Fruit fly (Drosophila melanogaster): Measurements from ENCODE around the gene Jon65Aii.

DNA sequence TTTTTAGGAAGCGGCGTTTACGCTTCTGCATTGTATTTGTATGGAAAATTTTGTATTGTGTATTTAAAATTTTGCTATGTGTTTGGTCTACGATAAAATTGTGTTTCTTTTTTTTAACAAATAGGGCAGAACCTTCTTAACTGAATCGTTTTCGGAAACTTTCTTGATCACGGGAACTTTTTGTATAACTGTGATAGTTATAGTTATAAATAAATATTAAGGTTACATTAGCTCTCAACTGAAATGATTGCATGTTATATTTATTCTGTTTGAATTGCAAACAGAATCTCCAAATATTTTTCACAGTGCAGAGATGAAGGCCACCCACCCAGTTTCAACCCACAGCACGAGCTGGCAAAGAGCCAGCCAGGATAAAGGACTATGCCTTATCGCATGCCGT, 41.2 kb upstream of the Jon65Aii start, which contains the start of gene alphaKap4:
- TF ChIP-seq Myc (optimal IDR thresholded peaks at IDR 0.05), result no peak
- no peak for TF ChIP-seq psq (optimal IDR thresholded peaks at IDR 0.05)
- no peak for TF ChIP-seq h (optimal IDR thresholded peaks at IDR 0.05)
